Worm (Caenorhabditis elegans): ENCODE data around the gene K02A2.5.

DNA sequence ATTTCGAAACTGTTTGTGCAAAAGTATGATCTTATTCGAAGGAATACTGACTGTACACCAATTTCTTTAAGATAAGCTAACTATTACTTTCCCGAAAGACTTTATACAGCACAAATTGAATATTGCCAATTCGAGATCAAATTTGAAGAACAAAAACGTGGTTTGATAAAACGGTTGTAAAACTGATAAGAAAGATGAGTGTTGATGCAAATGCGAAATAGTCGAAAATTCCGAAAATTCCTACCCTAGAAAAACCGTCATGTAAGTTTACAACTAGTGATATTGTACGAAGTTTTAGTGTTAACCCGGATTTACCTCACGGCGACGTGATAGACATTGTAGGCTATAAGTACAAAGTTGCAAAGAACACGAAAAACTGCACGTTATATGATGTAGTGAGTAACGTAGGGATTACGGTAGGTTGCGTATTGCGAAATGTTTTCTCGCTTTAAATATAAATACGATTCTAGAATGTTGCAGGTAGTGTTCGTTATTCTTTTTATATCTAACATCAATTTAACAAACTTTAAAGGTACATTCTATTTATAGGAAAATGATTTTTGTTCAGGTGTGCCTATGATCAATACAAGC is 9.1 kb upstream of the K02A2.5 start:
- no peak for TF ChIP-seq nhr-28 (tag; optimal IDR thresholded peaks at IDR 0.05)
- TF ChIP-seq tbx-8 (GFP tag; optimal IDR thresholded peaks at IDR 0.05) = no peak
- TF ChIP-seq pha-4 (tag; optimal IDR thresholded peaks at IDR 0.05) = no peak
- TF ChIP-seq ztf-11 (tag; optimal IDR thresholded peaks at IDR 0.05) = no peak
- TF ChIP-seq nhr-76 (tag; optimal IDR thresholded peaks at IDR 0.05) = no peak
- TF ChIP-seq lsy-2 (tag; optimal IDR thresholded peaks at IDR 0.05) = no peak
- no peak for TF ChIP-seq ceh-83 (GFP tag; optimal IDR thresholded peaks at IDR 0.05)
- TF ChIP-seq ham-2 (GFP tag; optimal IDR thresholded peaks at IDR 0.05) = no peak
- TF ChIP-seq nhr-2 (tag; optimal IDR thresholded peaks at IDR 0.05) = no peak
- TF ChIP-seq bed-3 (GFP tag; optimal IDR thresholded peaks at IDR 0.05) = no peak
- TF ChIP-seq mls-2 (tag; optimal IDR thresholded peaks at IDR 0.05) = no peak

All from whole organism, mixed stage, embryonic.